Fruit fly (Drosophila melanogaster): ENCODE results near the gene if.

- TF ChIP-seq CG7271 (tag; optimal IDR thresholded peaks at IDR 0.05) (no peak), CG7556 (GFP tag; optimal IDR thresholded peaks at IDR 0.05) (no peak), CG8944 (GFP tag; optimal IDR thresholded peaks at IDR 0.05) (no peak), CG8359 (GFP tag; optimal IDR thresholded peaks at IDR 0.05; ENCODE audit: borderline replicate concordance) (no peak), Ets65A (GFP tag) (peak; percentile 57), Dp (GFP tag; optimal IDR thresholded peaks at IDR 0.05) (no peak), MTF-1 (GFP tag; optimal IDR thresholded peaks at IDR 0.05; ENCODE audit: borderline replicate concordance) (no peak)
Measured at dm6 chrX:16814351-16814750, 31.1 kb upstream of the if start.
